Worm (Caenorhabditis elegans): ENCODE measurements around the gene icl-1.

DNA sequence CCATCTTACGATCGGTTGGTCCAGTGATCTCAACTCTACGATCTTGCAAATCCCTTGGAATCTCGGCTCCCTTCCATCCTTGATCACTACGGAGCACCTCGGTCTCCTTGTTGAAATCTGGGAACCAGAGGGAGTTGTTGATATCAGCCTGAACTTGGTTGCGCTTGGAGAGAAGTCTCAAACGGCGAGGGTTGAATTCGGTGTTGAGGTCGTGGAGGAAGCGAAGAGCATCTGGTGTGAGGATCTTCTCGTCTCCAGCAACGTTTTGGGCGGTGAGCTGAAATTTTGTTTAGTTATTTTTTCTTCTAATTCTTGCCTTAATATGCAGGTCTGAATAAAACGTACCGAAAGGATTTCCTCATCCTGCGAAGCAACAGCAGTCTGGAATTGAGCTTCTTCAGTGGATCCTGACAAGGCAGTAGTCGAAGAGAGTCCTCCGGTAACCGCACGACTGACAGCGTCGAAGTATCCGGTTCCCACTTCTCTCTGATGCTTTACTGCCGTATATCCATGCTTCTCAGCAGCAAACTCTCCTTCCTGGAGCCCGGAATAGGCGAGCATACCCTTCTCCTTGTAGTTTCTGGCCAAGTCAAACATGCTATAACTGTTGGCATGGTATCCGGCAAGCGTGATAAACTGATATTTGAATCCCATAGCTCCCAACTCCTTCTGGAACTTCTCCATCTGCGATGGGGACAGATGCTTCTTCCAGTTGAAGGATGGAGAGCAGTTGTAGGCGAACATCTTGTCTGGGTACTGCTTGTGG, 1.8 kb downstream of the icl-1 start:
- TF ChIP-seq lin-15B (tag; optimal IDR thresholded peaks at IDR 0.05), result no peak
- TF ChIP-seq skn-1 (tag; optimal IDR thresholded peaks at IDR 0.05), result no peak
- no peak for TF ChIP-seq unc-39 (tag; optimal IDR thresholded peaks at IDR 0.05)
- no peak for TF ChIP-seq mdl-1 (tag; optimal IDR thresholded peaks at IDR 0.05)
- TF ChIP-seq ceh-9 (tag; optimal IDR thresholded peaks at IDR 0.05), result no peak
- peak in 1 of 3 experiments; percentile 53 for TF ChIP-seq elt-3 (tag; optimal IDR thresholded peaks at IDR 0.05)
- no peak for TF ChIP-seq R02D3.7 (tag; optimal IDR thresholded peaks at IDR 0.05)
- no peak for TF ChIP-seq snpc-4 (tag; optimal IDR thresholded peaks at IDR 0.05)

All from whole organism, L3 larva.